Worm (Caenorhabditis elegans): ENCODE data around the gene agr-1.
A peak's percentile ranks its signal among the peaks of the same experiment; 100 is the strongest.

The agr-1 gene

ce11 chrII:6744648-6745047, 30.3 kb downstream of the agr-1 start, which contains the start of gene ins-15:
Gene ins-15, minus strand, starts transcription at chrII:6744748.
- TF ChIP-seq hlh-30 (tag; optimal IDR thresholded peaks at IDR 0.05; ENCODE audit: insufficient read depth) (no peak), sox-2 (GFP tag; IDR thresholded peaks at IDR 0.05) (no peak), ceh-34 (tag; optimal IDR thresholded peaks at IDR 0.05) (no peak), F13H6.1 (tag; optimal IDR thresholded peaks at IDR 0.05) (no peak), pros-1 (tag; optimal IDR thresholded peaks at IDR 0.05) (no peak), pqm-1 (tag; optimal IDR thresholded peaks at IDR 0.05) (no peak), zip-5 (tag; optimal IDR thresholded peaks at IDR 0.05) (no peak), pha-2 (tag; optimal IDR thresholded peaks at IDR 0.05) (no peak)

DNA sequence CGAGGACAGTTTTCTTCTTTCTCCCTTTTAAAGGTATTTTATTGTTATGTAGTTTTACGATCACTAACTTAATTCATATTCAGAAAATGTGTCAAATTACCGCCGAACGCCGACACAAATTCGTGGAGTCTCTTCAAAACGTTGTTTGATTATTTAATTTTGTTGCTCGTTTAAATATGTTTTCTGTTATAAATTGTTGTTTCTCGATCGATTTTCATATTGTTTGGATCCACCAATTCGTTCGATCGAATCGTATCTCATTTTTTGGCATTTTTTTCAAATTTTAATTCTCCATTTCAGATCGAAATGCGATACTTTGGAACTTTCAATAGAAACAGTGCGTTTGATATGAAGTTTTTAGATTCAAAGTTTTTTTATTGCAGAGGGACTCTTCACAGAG, 32.4 kb downstream of the agr-1 start, which contains the start of gene F41G3.6:
F41G3.6 (plus strand) TSS at position 301 of the 400 bp plus-strand sequence.
- no peak for TF ChIP-seq hlh-8 (tag; optimal IDR thresholded peaks at IDR 0.05)
- TF ChIP-seq hlh-15 (tag; optimal IDR thresholded peaks at IDR 0.05) = no peak
- no peak for TF ChIP-seq tbx-2 (tag; optimal IDR thresholded peaks at IDR 0.05)
- no peak for TF ChIP-seq F13H6.1 (tag; optimal IDR thresholded peaks at IDR 0.05)
- TF ChIP-seq unc-42 (tag; optimal IDR thresholded peaks at IDR 0.05) = no peak

DNA sequence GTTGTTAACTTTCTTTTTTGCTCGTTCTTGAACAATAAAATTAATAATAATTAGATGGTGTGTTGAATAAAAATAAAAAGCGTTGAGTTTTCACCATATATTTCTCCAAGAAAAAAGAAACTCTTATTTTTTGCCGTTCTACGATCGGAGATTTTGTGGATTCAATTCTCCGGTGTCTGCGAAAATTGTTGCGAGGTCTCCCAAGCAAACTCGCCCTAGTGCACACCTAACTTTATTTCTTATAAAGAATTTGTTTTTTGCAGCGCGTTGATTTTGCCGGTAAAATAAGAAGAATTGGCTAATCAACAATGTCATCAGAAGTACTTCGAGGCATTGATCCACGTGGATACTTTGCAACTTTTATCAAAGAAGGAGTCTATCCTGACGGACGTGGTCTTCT, 33.5 kb downstream of the agr-1 start, which contains the start of gene exos-8:
exos-8 (plus strand) TSS at position 264 of the 400 bp plus-strand sequence.
- TF ChIP-seq elt-4 (tag; optimal IDR thresholded peaks at IDR 0.05) (no peak), ceh-45 (GFP tag; IDR thresholded peaks at IDR 0.05) (no peak), pros-1 (tag; optimal IDR thresholded peaks at IDR 0.05) (no peak), hlh-30 (tag; optimal IDR thresholded peaks at IDR 0.05; ENCODE audit: insufficient read depth) (no peak), sox-4 (tag; optimal IDR thresholded peaks at IDR 0.05) (peak; percentile 28), pag-3 (tag; optimal IDR thresholded peaks at IDR 0.05; ENCODE audit: borderline replicate concordance) (no peak), eyg-1 (tag; optimal IDR thresholded peaks at IDR 0.05) (no peak), ceh-9 (tag; optimal IDR thresholded peaks at IDR 0.05) (no peak), pha-4 (tag; optimal IDR thresholded peaks at IDR 0.05) (no peak), pqm-1 (tag; optimal IDR thresholded peaks at IDR 0.05) (peak; percentile 56), ceh-22 (tag; optimal IDR thresholded peaks at IDR 0.05) (no peak), pax-1 (tag; optimal IDR thresholded peaks at IDR 0.05) (no peak), nhr-232 (tag; optimal IDR thresholded peaks at IDR 0.05) (no peak), K02D7.2 (tag; optimal IDR thresholded peaks at IDR 0.05) (no peak), unc-86 (tag; optimal IDR thresholded peaks at IDR 0.05) (peak; percentile 49), nfya-1 (tag; optimal IDR thresholded peaks at IDR 0.05) (peak; percentile 1), tbx-2 (tag; optimal IDR thresholded peaks at IDR 0.05) (peak; percentile 96), hlh-15 (tag; optimal IDR thresholded peaks at IDR 0.05) (peak; percentile 38), ceh-31 (tag; optimal IDR thresholded peaks at IDR 0.05) (peak; percentile 97), dmd-4 (tag; optimal IDR thresholded peaks at IDR 0.05; ENCODE audit: borderline replicate concordance) (peak; percentile 72), ceh-24 (tag; optimal IDR thresholded peaks at IDR 0.05) (no peak), ceh-2 (tag; optimal IDR thresholded peaks at IDR 0.05) (peak; percentile 90), lin-11 (tag; optimal IDR thresholded peaks at IDR 0.05) (no peak), gmeb-2 (tag; optimal IDR thresholded peaks at IDR 0.05) (no peak), unc-42 (tag; optimal IDR thresholded peaks at IDR 0.05) (peak; percentile 85), fkh-6 (tag; optimal IDR thresholded peaks at IDR 0.05) (peak; percentile 59), ets-4 (tag; optimal IDR thresholded peaks at IDR 0.05) (peak; percentile 76), unc-3 (GFP tag; conservative IDR thresholded peaks at IDR 0.05) (no peak), unc-3 (tag; optimal IDR thresholded peaks at IDR 0.05) (peak; percentile 64), zip-5 (tag; optimal IDR thresholded peaks at IDR 0.05) (peak; percentile 91), F13H6.1 (tag; optimal IDR thresholded peaks at IDR 0.05) (peak; percentile 77), npax-4 (tag; optimal IDR thresholded peaks at IDR 0.05) (no peak), madf-2 (tag; optimal IDR thresholded peaks at IDR 0.05) (peak; percentile 9), rnt-1 (tag; optimal IDR thresholded peaks at IDR 0.05) (peak; percentile 91), ceh-6 (GFP tag; optimal IDR thresholded peaks at IDR 0.05) (no peak), hlh-8 (tag; optimal IDR thresholded peaks at IDR 0.05) (peak; percentile 76), hlh-6 (tag; optimal IDR thresholded peaks at IDR 0.05) (peak; percentile 39), dve-1 (tag; optimal IDR thresholded peaks at IDR 0.05) (no peak), ceh-19 (GFP tag; optimal IDR thresholded peaks at IDR 0.05) (peak; percentile 67), ztf-16 (tag; optimal IDR thresholded peaks at IDR 0.05) (peak; percentile 30), lim-6 (tag; optimal IDR thresholded peaks at IDR 0.05) (peak; percentile 74), sox-2 (GFP tag; IDR thresholded peaks at IDR 0.05) (no peak), fax-1 (tag; optimal IDR thresholded peaks at IDR 0.05) (peak; percentile 91), ceh-14 (tag; optimal IDR thresholded peaks at IDR 0.05) (peak; percentile 91), ceh-34 (tag; optimal IDR thresholded peaks at IDR 0.05) (peak; percentile 72), che-1 (tag; optimal IDR thresholded peaks at IDR 0.05) (no peak)
